Worm (Caenorhabditis elegans) whole organism, L2 larva: ENCODE measurements around the gene ctsa-1.1.

Experiments
- C34F6.9 ChIP-seq: fragments of 150-350 bp; optimal IDR thresholded peaks from 2 replicates; lab custom pipeline; 2014; ENCODE audit warnings: missing biosample characterization, missing genetic modification characterization
- F13H6.1 ChIP-seq: sonication (generic microtip); optimal IDR thresholded peaks from 2 replicates; lab custom pipeline; 2016; ENCODE audit warnings: missing genetic modification characterization, missing compliant biosample characterization
- R02D3.7 ChIP-seq: fragments of 150-350 bp; optimal IDR thresholded peaks from 2 replicates; lab custom pipeline; 2014; ENCODE audit warnings: missing biosample characterization, missing genetic modification characterization
- ZK546.5 ChIP-seq: sonication (generic microtip); optimal IDR thresholded peaks from 2 replicates; lab custom pipeline; 2017; ENCODE audit warnings: missing biosample characterization, missing genetic modification characterization
- alr-1 ChIP-seq: fragments of 150-350 bp; optimal IDR thresholded peaks from 2 replicates; lab custom pipeline; 2014; ENCODE audit warnings: missing biosample characterization, missing genetic modification characterization
- aly-2 ChIP-seq: fragments of 150-350 bp; optimal IDR thresholded peaks from 2 replicates; lab custom pipeline; 2014; ENCODE audit warnings: missing biosample characterization, missing genetic modification characterization
- ama-1 ChIP-seq: fragments of 150-350 bp; optimal IDR thresholded peaks from 2 replicates; lab custom pipeline; 2018; ENCODE audit warnings: inconsistent platforms
- blmp-1 ChIP-seq: sonication (generic microtip); optimal IDR thresholded peaks from 2 replicates; lab custom pipeline; 2017; ENCODE audit warnings: missing genetic modification characterization, mild to moderate bottlenecking, missing compliant biosample characterization, antibody characterized with exemption, moderate library complexity; ENCODE audit not compliant: insufficient read depth
- ceh-16 ChIP-seq: fragments of 150-350 bp; optimal IDR thresholded peaks from 2 replicates; lab custom pipeline; 2014; ENCODE audit warnings: missing biosample characterization, missing genetic modification characterization
- crh-2 ChIP-seq: sonication (generic microtip); optimal IDR thresholded peaks from 2 replicates; lab custom pipeline; 2017; ENCODE audit warnings: missing biosample characterization, missing genetic modification characterization
- dmd-4 ChIP-seq: sonication (generic microtip); optimal IDR thresholded peaks from 2 replicates; lab custom pipeline; 2017; ENCODE audit warnings: missing biosample characterization, missing genetic modification characterization
- egl-27 ChIP-seq: sonication (generic microtip); optimal IDR thresholded peaks from 3 replicates; lab custom pipeline; 2017; ENCODE audit warnings: missing biosample characterization, missing genetic modification reagents, missing genetic modification characterization
- elt-3 ChIP-seq: sonication (generic microtip); optimal IDR thresholded peaks from 2 replicates; lab custom pipeline; 2017; ENCODE audit warnings: missing biosample characterization, missing genetic modification characterization
- fos-1 ChIP-seq: fragments of 150-350 bp; optimal IDR thresholded peaks from 2 replicates; lab custom pipeline; 2014; ENCODE audit warnings: missing biosample characterization, missing genetic modification characterization
- lin-39 ChIP-seq: fragments of 150-350 bp; optimal IDR thresholded peaks from 2 replicates; lab custom pipeline; 2014; ENCODE audit warnings: missing biosample characterization, missing genetic modification reagents, missing genetic modification characterization
- lsy-2 ChIP-seq, 2 experiments: fragments of 150-350 bp in 1 of 2; sonication (generic microtip) in 1 of 2; optimal IDR thresholded peaks; 2 replicates each; lab custom pipeline; 2014 to 2017; ENCODE audit warnings: missing biosample characterization in 2 of 2, missing genetic modification characterization in 2 of 2
- mab-5 ChIP-seq: fragments of 150-350 bp; optimal IDR thresholded peaks from 2 replicates; lab custom pipeline; 2014; ENCODE audit warnings: missing biosample characterization, missing genetic modification characterization
- mbf-1 ChIP-seq: sonication (generic microtip); optimal IDR thresholded peaks from 2 replicates; lab custom pipeline; 2017; ENCODE audit warnings: missing biosample characterization, missing genetic modification characterization
- mdl-1 ChIP-seq, 2 experiments: fragments of 150-350 bp in 1 of 2; sonication (generic microtip) in 1 of 2; optimal IDR thresholded peaks; 2 replicates each; lab custom pipeline; 2017; ENCODE audit warnings: missing biosample characterization in 2 of 2, missing genetic modification characterization in 2 of 2
- nhr-11 ChIP-seq: fragments of 150-350 bp; optimal IDR thresholded peaks from 2 replicates; lab custom pipeline; 2014; ENCODE audit warnings: missing biosample characterization, missing genetic modification characterization
- nhr-129 ChIP-seq: fragments of 150-350 bp; optimal IDR thresholded peaks from 2 replicates; lab custom pipeline; 2014; ENCODE audit warnings: missing biosample characterization, missing genetic modification characterization
- nhr-21 ChIP-seq: fragments of 150-350 bp; optimal IDR thresholded peaks from 2 replicates; lab custom pipeline; 2014; ENCODE audit warnings: missing biosample characterization, missing genetic modification characterization
- nhr-23 ChIP-seq: fragments of 150-350 bp; optimal IDR thresholded peaks from 2 replicates; lab custom pipeline; 2014; ENCODE audit warnings: missing biosample characterization, missing genetic modification reagents, missing genetic modification characterization
- nhr-25 ChIP-seq: fragments of 150-350 bp; sonication (generic microtip); optimal IDR thresholded peaks from 3 replicates; lab custom pipeline; 2014; ENCODE audit warnings: missing biosample characterization, missing genetic modification characterization
- nhr-6 ChIP-seq: fragments of 150-350 bp; optimal IDR thresholded peaks from 2 replicates; lab custom pipeline; 2014; ENCODE audit warnings: missing biosample characterization, missing genetic modification characterization
- nhr-77 ChIP-seq: fragments of 150-350 bp; optimal IDR thresholded peaks from 2 replicates; lab custom pipeline; 2014; ENCODE audit warnings: missing biosample characterization, missing genetic modification characterization
- sem-4 ChIP-seq: fragments of 150-350 bp; optimal IDR thresholded peaks from 2 replicates; lab custom pipeline; 2014; ENCODE audit warnings: missing biosample characterization, missing genetic modification reagents, missing genetic modification characterization
- skn-1 ChIP-seq: sonication (generic microtip); optimal IDR thresholded peaks from 2 replicates; lab custom pipeline; 2017; ENCODE audit warnings: missing biosample characterization, missing genetic modification characterization
- sma-3 ChIP-seq: sonication (generic microtip); optimal IDR thresholded peaks from 2 replicates; lab custom pipeline; 2016; ENCODE audit warnings: missing genetic modification reagents, missing genetic modification characterization, missing compliant biosample characterization
- sma-9 ChIP-seq, 2 experiments: fragments of 150-350 bp in 1 of 2; sonication (generic microtip) in 1 of 2; optimal IDR thresholded peaks; 2 replicates each; lab custom pipeline; 2014 to 2016; ENCODE audit warnings: missing genetic modification characterization in 2 of 2, mild to moderate bottlenecking in 1 of 2, missing biosample characterization in 1 of 2, missing compliant biosample characterization in 1 of 2, missing genetic modification reagents in 1 of 2, moderate library complexity in 1 of 2
- snpc-4 ChIP-seq: fragments of 150-350 bp; optimal IDR thresholded peaks from 2 replicates; lab custom pipeline; 2014; ENCODE audit warnings: missing biosample characterization, missing genetic modification characterization
- unc-55 ChIP-seq: fragments of 150-350 bp; sonication (generic microtip); optimal IDR thresholded peaks from 3 replicates; lab custom pipeline; 2014; ENCODE audit warnings: missing biosample characterization, missing genetic modification reagents, missing genetic modification characterization
- unc-62 ChIP-seq: fragments of 150-350 bp; optimal IDR thresholded peaks from 2 replicates; lab custom pipeline; 2014; ENCODE audit warnings: missing biosample characterization, missing genetic modification reagents, missing genetic modification characterization
- ztf-1 ChIP-seq: fragments of 200-800 bp; sonication (Bioruptor generic); conservative IDR thresholded peaks from 2 replicates; pipeline ENCODE4 v1.3.6; 2022; ENCODE audit warnings: missing genetic modification characterization, missing compliant biosample characterization
- ztf-4 ChIP-seq: fragments of 150-350 bp; optimal IDR thresholded peaks from 2 replicates; lab custom pipeline; 2014; ENCODE audit warnings: missing biosample characterization, missing genetic modification characterization

The ctsa-1.1 gene

ce11 chrII:4728687-4729086 is 8.8 kb upstream of the ctsa-1.1 start:
- TF ChIP-seq C34F6.9 (tag; lab: Kevin White, UChicago) (peak; percentile 46), nhr-129 (peak; percentile 72), sma-9 (GFP tag; optimal IDR thresholded peaks at IDR 0.05; lab: Kevin White, UChicago) (peak; percentile 65), sma-9 (tag; optimal IDR thresholded peaks at IDR 0.05; lab: Kevin White, UChicago) (no peak), F13H6.1 (peak; percentile 65), fos-1 (tag; lab: Kevin White, UChicago) (peak; percentile 95), crh-2 (tag; lab: Kevin White, UChicago) (peak; percentile 76), sma-3 (GFP tag; lab: Kevin White, UChicago) (peak; percentile 3), egl-27 (no peak), ceh-16 (tag; lab: Kevin White, UChicago) (no peak), lsy-2 (tag; optimal IDR thresholded peaks at IDR 0.05; lab: Kevin White, UChicago) (peak in 1 of 2 experiments; percentile 61)
- TF ChIP-seq, all 48 proteins: peak for 8

- TF ChIP-seq lin-39 (tag; lab: Kevin White, UChicago) (no peak), alr-1 (tag; lab: Kevin White, UChicago) (no peak), fos-1 (tag; lab: Kevin White, UChicago) (no peak), sma-9 (GFP tag; optimal IDR thresholded peaks at IDR 0.05; lab: Kevin White, UChicago) (no peak), sma-9 (tag; optimal IDR thresholded peaks at IDR 0.05; lab: Kevin White, UChicago) (no peak), sma-3 (GFP tag; lab: Kevin White, UChicago) (no peak), mdl-1 (tag; optimal IDR thresholded peaks at IDR 0.05; lab: Kevin White, UChicago) (no peak), R02D3.7 (no peak), nhr-77 (tag; lab: Kevin White, UChicago) (no peak)
- TF ChIP-seq, all 48 proteins: peak for 0
These were observed 7.7 kb upstream of the ctsa-1.1 start, which contains the start of gene F41C3.7 for ce11 chrII:4729733-4730132. F41C3.7 (plus strand) TSS chrII:4730033.

- TF ChIP-seq aly-2 (tag; lab: Kevin White, UChicago): no peak
- TF ChIP-seq dmd-4 (tag; lab: Kevin White, UChicago): no peak
- no peak for TF ChIP-seq skn-1 (tag; lab: Kevin White, UChicago)
- no peak for TF ChIP-seq nhr-11 (tag; lab: Kevin White, UChicago)
- TF ChIP-seq ztf-4: no peak
- TF ChIP-seq F13H6.1: no peak
- no peak for TF ChIP-seq sma-3 (GFP tag; lab: Kevin White, UChicago)
- TF ChIP-seq elt-3 (tag; lab: Kevin White, UChicago): no peak
- no peak for TF ChIP-seq nhr-6
- no peak for TF ChIP-seq nhr-21 (tag; lab: Kevin White, UChicago)
- TF ChIP-seq ceh-16 (tag; lab: Kevin White, UChicago): no peak
- no peak for TF ChIP-seq ZK546.5 (tag; lab: Kevin White, UChicago)
- TF ChIP-seq sem-4 (tag; lab: Kevin White, UChicago): no peak
- TF ChIP-seq lin-39 (tag; lab: Kevin White, UChicago): no peak
- TF ChIP-seq unc-62: no peak
- TF ChIP-seq fos-1 (tag; lab: Kevin White, UChicago): no peak
- no peak for TF ChIP-seq ztf-1 (GFP tag; lab: Robert Waterston, UW)
- no peak for TF ChIP-seq snpc-4 (tag; lab: Kevin White, UChicago)
- no peak for TF ChIP-seq mbf-1 (tag; lab: Kevin White, UChicago)
- TF ChIP-seq lsy-2 (tag; optimal IDR thresholded peaks at IDR 0.05; lab: Kevin White, UChicago): no peak
- TF ChIP-seq, all 48 proteins: peak for 0
These were observed 3.6 kb upstream of the ctsa-1.1 start, which contains the start of gene F41C3.11 for ce11 chrII:4733848-4734247. F41C3.11 (minus strand) TSS chrII:4733948.

- TF ChIP-seq unc-55 (GFP tag; lab: Kevin White, UChicago): no peak
- TF ChIP-seq skn-1 (tag; lab: Kevin White, UChicago): no peak
- TF ChIP-seq blmp-1: peak; percentile 93
- peak; percentile 10 for TF ChIP-seq nhr-25
- TF ChIP-seq ztf-4: no peak
These were observed 3.0 kb upstream of the ctsa-1.1 start for ce11 chrII:4734477-4734876.

ce11 chrII:4736585-4736984 is 863 bp upstream of the ctsa-1.1 start:
- peak in 1 of 2 experiments; percentile 33 for TF ChIP-seq lsy-2 (tag; optimal IDR thresholded peaks at IDR 0.05; lab: Kevin White, UChicago)
- no peak for TF ChIP-seq blmp-1
- TF ChIP-seq ztf-4: no peak
- peak; percentile 28 for TF ChIP-seq F13H6.1
- TF ChIP-seq dmd-4 (tag; lab: Kevin White, UChicago): no peak
- no peak for TF ChIP-seq ama-1
- no peak for TF ChIP-seq R02D3.7
- no peak for TF ChIP-seq ztf-1 (GFP tag; lab: Robert Waterston, UW)
- peak; percentile 26 for TF ChIP-seq C34F6.9 (tag; lab: Kevin White, UChicago)
- TF ChIP-seq sma-9 (GFP tag; optimal IDR thresholded peaks at IDR 0.05; lab: Kevin White, UChicago): peak; percentile 45
- TF ChIP-seq sma-9 (tag; optimal IDR thresholded peaks at IDR 0.05; lab: Kevin White, UChicago): no peak
- TF ChIP-seq skn-1 (tag; lab: Kevin White, UChicago): no peak
- no peak for TF ChIP-seq nhr-23 (tag; lab: Kevin White, UChicago)
- no peak for TF ChIP-seq egl-27
- TF ChIP-seq unc-62: no peak
- TF ChIP-seq mab-5 (tag; lab: Kevin White, UChicago): peak; percentile 30
